Fruit fly (Drosophila melanogaster) whole organism, embryonic: ENCODE data around the gene CG12516.

Experiments used
- Antp ChIP-seq: fragments of 200-800 bp; sonication (Bioruptor generic); optimal IDR thresholded peaks from 3 replicates; lab custom pipeline; 2016; ENCODE audit warnings: missing biosample characterization, missing genetic modification characterization
- Atf3 ChIP-seq: fragments of 200-800 bp; sonication (Bioruptor generic); optimal IDR thresholded peaks from 3 replicates; lab custom pipeline; 2016; ENCODE audit warnings: missing biosample characterization, missing genetic modification characterization
- Blimp-1 ChIP-seq: fragments of 200-800 bp; sonication (Bioruptor generic); optimal IDR thresholded peaks from 3 replicates; lab custom pipeline; 2018; ENCODE audit warnings: missing biosample characterization, missing genetic modification characterization, mild to moderate bottlenecking, moderate library complexity, missing genetic modification reagents
- CG12236 ChIP-seq: fragments of 200-800 bp; sonication (Bioruptor generic); optimal IDR thresholded peaks from 2 replicates; lab custom pipeline; 2016; ENCODE audit warnings: missing biosample characterization, missing genetic modification characterization
- CG12769 ChIP-seq: fragments of 200-800 bp; sonication (Bioruptor generic); optimal IDR thresholded peaks from 2 replicates; lab custom pipeline; 2019; ENCODE audit warnings: missing biosample characterization, mild to moderate bottlenecking, missing genetic modification characterization, moderate library complexity
- CG13424 ChIP-seq: fragments of 200-800 bp; sonication (Bioruptor generic); optimal IDR thresholded peaks from 2 replicates; lab custom pipeline; 2019; ENCODE audit warnings: missing biosample characterization, mild to moderate bottlenecking, missing genetic modification characterization, moderate library complexity
- CG15073 ChIP-seq: fragments of 200-800 bp; sonication (Bioruptor generic); optimal IDR thresholded peaks from 2 replicates; lab custom pipeline; 2016; ENCODE audit warnings: missing biosample characterization, missing genetic modification characterization
- CG1602 ChIP-seq: fragments of 200-800 bp; sonication (Bioruptor generic); optimal IDR thresholded peaks from 3 replicates; lab custom pipeline; 2016; ENCODE audit warnings: missing biosample characterization, missing genetic modification characterization
- CG17361 ChIP-seq: fragments of 200-800 bp; sonication (Bioruptor generic); IDR thresholded peaks from 3 replicates; pipeline ENCODE4 v1.3.6; 2022; ENCODE audit warnings: missing biosample characterization, missing genetic modification characterization
- CG17829 ChIP-seq: fragments of 200-800 bp; optimal IDR thresholded peaks from 2 replicates; lab custom pipeline; 2019; ENCODE audit warnings: missing biosample characterization, mild to moderate bottlenecking, missing genetic modification characterization, moderate library complexity
- CG2199 ChIP-seq: fragments of 200-800 bp; sonication (Bioruptor generic); IDR thresholded peaks from 3 replicates; pipeline ENCODE4 v1.3.6; 2022; ENCODE audit warnings: missing biosample characterization, missing genetic modification characterization
- CG2889 ChIP-seq: fragments of 200-800 bp; sonication (Bioruptor generic); IDR thresholded peaks from 3 replicates; pipeline ENCODE4 v1.3.6; 2022; ENCODE audit warnings: missing biosample characterization, missing genetic modification characterization
- CG34376 ChIP-seq: fragments of 200-800 bp; sonication (Bioruptor generic); optimal IDR thresholded peaks from 2 replicates; lab custom pipeline; 2018; ENCODE audit warnings: missing biosample characterization, mild to moderate bottlenecking, missing genetic modification characterization
- CG3995 ChIP-seq: fragments of 200-800 bp; sonication (Bioruptor generic); optimal IDR thresholded peaks from 3 replicates; lab custom pipeline; 2016; ENCODE audit warnings: missing biosample characterization, missing genetic modification characterization
- CG4328 ChIP-seq: fragments of 200-800 bp; sonication (Bioruptor generic); optimal IDR thresholded peaks from 3 replicates; lab custom pipeline; 2017; ENCODE audit warnings: missing biosample characterization, missing genetic modification reagents, missing genetic modification characterization
- CG4730 ChIP-seq: fragments of 200-800 bp; sonication (Bioruptor generic); IDR thresholded peaks from 2 replicates; pipeline ENCODE4 v1.3.6; 2022; ENCODE audit warnings: missing biosample characterization, missing genetic modification characterization
- CG5953 ChIP-seq: fragments of 200-800 bp; sonication (Bioruptor generic); IDR thresholded peaks from 2 replicates; pipeline ENCODE4 v1.3.6; 2022; ENCODE audit warnings: missing biosample characterization, missing genetic modification characterization
- CG6175 ChIP-seq: fragments of 200-800 bp; sonication (Bioruptor generic); IDR thresholded peaks from 3 replicates; pipeline ENCODE4 v1.3.6; 2022; ENCODE audit warnings: missing biosample characterization, missing genetic modification characterization
- CG7357 ChIP-seq: fragments of 200-800 bp; sonication (Bioruptor generic); IDR thresholded peaks from 3 replicates; pipeline ENCODE4 v1.3.6; 2022; ENCODE audit warnings: missing biosample characterization, missing genetic modification characterization
- CG7963 ChIP-seq: fragments of 200-800 bp; sonication (Bioruptor generic); IDR thresholded peaks from 3 replicates; pipeline ENCODE4 v1.3.6; 2022; ENCODE audit warnings: missing biosample characterization, missing genetic modification characterization; ENCODE audit not compliant: partially characterized antibody
- CG9437 ChIP-seq: fragments of 200-800 bp; sonication (Bioruptor generic); optimal IDR thresholded peaks from 2 replicates; lab custom pipeline; 2018; ENCODE audit warnings: missing biosample characterization, mild to moderate bottlenecking, missing genetic modification characterization
- CG9876 ChIP-seq: fragments of 200-800 bp; sonication (Bioruptor generic); optimal IDR thresholded peaks from 2 replicates; lab custom pipeline; 2016; ENCODE audit warnings: missing biosample characterization, missing genetic modification characterization
- Drgx ChIP-seq: fragments of 200-800 bp; sonication (Bioruptor generic); IDR thresholded peaks from 2 replicates; pipeline ENCODE4 v1.3.6; 2022; ENCODE audit warnings: missing biosample characterization, missing genetic modification characterization
- E2f2 ChIP-seq: fragments of 200-800 bp; sonication (Bioruptor generic); IDR thresholded peaks from 2 replicates; pipeline ENCODE4 v1.3.6; 2022; ENCODE audit warnings: missing biosample characterization, missing genetic modification characterization
- GATAe ChIP-seq: fragments of 200-800 bp; sonication (Bioruptor generic); conservative IDR thresholded peaks from 2 replicates; pipeline ENCODE4 v1.3.6; 2022; ENCODE audit warnings: missing biosample characterization, missing genetic modification characterization
- Max ChIP-seq: fragments of 200-800 bp; sonication (Bioruptor generic); optimal IDR thresholded peaks from 2 replicates; lab custom pipeline; 2016; ENCODE audit warnings: missing biosample characterization, mild to moderate bottlenecking, missing genetic modification characterization
- Myb ChIP-seq: fragments of 200-800 bp; sonication (Bioruptor generic); optimal IDR thresholded peaks from 2 replicates; lab custom pipeline; 2016; ENCODE audit warnings: missing biosample characterization, missing genetic modification characterization
- Nf-YA ChIP-seq: fragments of 200-800 bp; sonication (Bioruptor generic); IDR thresholded peaks from 2 replicates; pipeline ENCODE4 v1.3.6; 2022; ENCODE audit warnings: missing biosample characterization, missing genetic modification characterization
- Oli ChIP-seq: fragments of 200-800 bp; sonication (Bioruptor generic); optimal IDR thresholded peaks from 2 replicates; lab custom pipeline; 2018; ENCODE audit warnings: missing biosample characterization, mild to moderate bottlenecking, missing genetic modification characterization, moderate library complexity
- Ptx1 ChIP-seq: fragments of 200-800 bp; sonication (Bioruptor generic); IDR thresholded peaks from 2 replicates; pipeline ENCODE4 v1.3.6; 2022; ENCODE audit warnings: missing biosample characterization, missing genetic modification characterization
- Sox102F ChIP-seq: fragments of 200-800 bp; sonication (Bioruptor generic); optimal IDR thresholded peaks from 2 replicates; lab custom pipeline; 2018; ENCODE audit warnings: missing biosample characterization, mild to moderate bottlenecking, missing genetic modification characterization, moderate library complexity
- Sry-δ ChIP-seq: fragments of 200-800 bp; sonication (Bioruptor generic); optimal IDR thresholded peaks from 2 replicates; lab custom pipeline; 2016; ENCODE audit warnings: missing biosample characterization, missing genetic modification characterization
- ara ChIP-seq: fragments of 200-800 bp; sonication (Bioruptor generic); IDR thresholded peaks from 2 replicates; pipeline ENCODE4 v1.3.6; 2022; ENCODE audit warnings: missing biosample characterization, missing genetic modification characterization
- bcd ChIP-seq: fragments of 200-800 bp; sonication (Bioruptor generic); optimal IDR thresholded peaks from 2 replicates; lab custom pipeline; 2017; ENCODE audit warnings: missing biosample characterization, mild to moderate bottlenecking, missing genetic modification characterization
- btn ChIP-seq: fragments of 200-800 bp; sonication (Bioruptor generic); optimal IDR thresholded peaks from 2 replicates; lab custom pipeline; 2016; ENCODE audit warnings: missing biosample characterization, missing genetic modification characterization
- cg ChIP-seq: fragments of 200-800 bp; sonication (Bioruptor generic); optimal IDR thresholded peaks from 3 replicates; lab custom pipeline; 2019; ENCODE audit warnings: missing biosample characterization, mild to moderate bottlenecking, missing genetic modification characterization, moderate library complexity
- dimm ChIP-seq: fragments of 200-800 bp; sonication (Bioruptor generic); IDR thresholded peaks from 2 replicates; pipeline ENCODE4 v1.3.6; 2022; ENCODE audit warnings: missing biosample characterization, missing genetic modification characterization
- emc ChIP-seq: fragments of 200-800 bp; sonication (Bioruptor generic); optimal IDR thresholded peaks from 2 replicates; lab custom pipeline; 2016; ENCODE audit warnings: missing biosample characterization, missing genetic modification characterization
- eve ChIP-seq, 2 experiments: fragments of >200 bp; optimal IDR thresholded peaks; 2 replicates each; lab custom pipeline; 2017; ENCODE audit warnings: missing biosample characterization in 2 of 2, missing genetic modification characterization in 2 of 2
- eyg ChIP-seq: fragments of 200-800 bp; sonication (Bioruptor generic); optimal IDR thresholded peaks from 3 replicates; lab custom pipeline; 2016; ENCODE audit warnings: missing biosample characterization, missing genetic modification characterization
- fd3F ChIP-seq: fragments of 200-800 bp; sonication (Bioruptor generic); optimal IDR thresholded peaks from 2 replicates; lab custom pipeline; 2018; ENCODE audit warnings: missing biosample characterization, mild to moderate bottlenecking, missing genetic modification characterization, moderate library complexity
- ftz-f1 ChIP-seq: fragments of 200-800 bp; sonication (Bioruptor generic); optimal IDR thresholded peaks from 2 replicates; lab custom pipeline; 2016; ENCODE audit warnings: missing biosample characterization, missing genetic modification characterization
- grau ChIP-seq: fragments of 200-800 bp; optimal IDR thresholded peaks from 3 replicates; lab custom pipeline; 2019; ENCODE audit warnings: missing biosample characterization, mild to moderate bottlenecking, missing genetic modification characterization, moderate library complexity
- gsb ChIP-seq: fragments of 200-800 bp; sonication (Bioruptor generic); IDR thresholded peaks from 2 replicates; pipeline ENCODE4 v1.3.6; 2022; ENCODE audit warnings: missing biosample characterization, missing genetic modification characterization
- hth ChIP-seq: fragments of >200 bp; optimal IDR thresholded peaks from 2 replicates; lab custom pipeline; 2017; ENCODE audit warnings: inconsistent platforms
- kah ChIP-seq: fragments of 200-800 bp; sonication (Bioruptor generic); optimal IDR thresholded peaks from 2 replicates; lab custom pipeline; 2018; ENCODE audit warnings: missing biosample characterization, mild to moderate bottlenecking, missing genetic modification characterization
- ro ChIP-seq: fragments of 200-800 bp; sonication (Bioruptor generic); IDR thresholded peaks from 2 replicates; pipeline ENCODE4 v1.3.6; 2022; ENCODE audit warnings: missing biosample characterization, missing genetic modification characterization
- row ChIP-seq: fragments of 200-800 bp; sonication (Bioruptor generic); IDR thresholded peaks from 3 replicates; pipeline ENCODE4 v1.3.6; 2022; ENCODE audit warnings: missing biosample characterization, missing genetic modification characterization
- sob ChIP-seq: fragments of 200-800 bp; sonication (Bioruptor generic); IDR thresholded peaks from 2 replicates; pipeline ENCODE4 v1.3.6; 2022; ENCODE audit warnings: missing biosample characterization, missing genetic modification characterization
- zfh2 ChIP-seq: fragments of 200-800 bp; sonication (Bioruptor generic); optimal IDR thresholded peaks from 2 replicates; lab custom pipeline; 2016; ENCODE audit warnings: missing biosample characterization, missing genetic modification characterization

CG12516 gene

dm6 chr3R:28336046-28336771 lies 31.8 kb upstream of the CG12516 start, which contains the start of gene larp (continued):
- no peak for TF ChIP-seq eyg (GFP tag; lab: Kevin White, UChicago)
- TF ChIP-seq CG9876: peak; percentile 31
- TF ChIP-seq Sry-δ (GFP tag; lab: Kevin White, UChicago): peak; percentile 92
- peak; percentile 67; the same call in 2 of the 3 replicates for TF ChIP-seq CG17361 (GFP tag; lab: Robert Waterston, UW)
- TF ChIP-seq fd3F (GFP tag; lab: Kevin White, UChicago): peak; percentile 59
- TF ChIP-seq CG13424 (tag; lab: Kevin White, UChicago): peak; percentile 71
- TF ChIP-seq Sox102F: peak; percentile 67
- TF ChIP-seq Ptx1 (GFP tag; lab: Robert Waterston, UW): peak; percentile 76
- peak; percentile 81 for TF ChIP-seq sob (GFP tag; lab: Robert Waterston, UW)
- no peak for TF ChIP-seq CG5953 (GFP tag; lab: Robert Waterston, UW)
- TF ChIP-seq CG15073 (GFP tag; lab: Kevin White, UChicago): no peak
- no peak for TF ChIP-seq dimm (GFP tag; lab: Robert Waterston, UW)
- no peak for TF ChIP-seq CG2199 (GFP tag; lab: Robert Waterston, UW)
- TF ChIP-seq btn (GFP tag; lab: Kevin White, UChicago): peak; percentile 19
- TF ChIP-seq zfh2 (GFP tag; lab: Kevin White, UChicago): peak; percentile 70
- peak; percentile 94 for TF ChIP-seq CG7963 (GFP tag; lab: Robert Waterston, UW)
- TF ChIP-seq CG3995 (GFP tag; lab: Kevin White, UChicago): peak; percentile 50
- peak; percentile 66 for TF ChIP-seq CG4730 (GFP tag; lab: Robert Waterston, UW)
- TF ChIP-seq GATAe (GFP tag; lab: Robert Waterston, UW): no peak
- TF ChIP-seq gsb (GFP tag; lab: Robert Waterston, UW): no peak
- peak; percentile 91 for TF ChIP-seq row
- peak; percentile 53; the same call in 1 of the 3 replicates for TF ChIP-seq CG2889 (GFP tag; lab: Robert Waterston, UW)
- peak; percentile 53 for TF ChIP-seq bcd
- peak; percentile 49 for TF ChIP-seq CG1602 (GFP tag; lab: Kevin White, UChicago)
- peak; percentile 11 for TF ChIP-seq emc (GFP tag; lab: Kevin White, UChicago)
- no peak for TF ChIP-seq kah (GFP tag; lab: Kevin White, UChicago)
- TF ChIP-seq hth (lab: Kevin White, UChicago): no peak
- peak; percentile 30 for TF ChIP-seq Blimp-1 (GFP tag; lab: Kevin White, UChicago)
- TF ChIP-seq cg (GFP tag; lab: Kevin White, UChicago): peak; percentile 96
- TF ChIP-seq ftz-f1 (GFP tag; lab: Kevin White, UChicago): no peak
- no peak for TF ChIP-seq CG34376 (GFP tag; lab: Kevin White, UChicago)
- peak; percentile 71 for TF ChIP-seq Max (GFP tag; lab: Kevin White, UChicago)
- peak; percentile 11 for TF ChIP-seq CG4328 (GFP tag; lab: Kevin White, UChicago)
- TF ChIP-seq Antp (GFP tag; lab: Kevin White, UChicago): peak; percentile 59
- TF ChIP-seq grau (tag; lab: Kevin White, UChicago): peak; percentile 57
- TF ChIP-seq CG17829 (tag; lab: Kevin White, UChicago): peak; percentile 64
- TF ChIP-seq Myb: peak; percentile 51
- peak; percentile 51; the same call in 1 of the 2 replicates for TF ChIP-seq Nf-YA (GFP tag; lab: Robert Waterston, UW)
- TF ChIP-seq CG9437 (GFP tag; lab: Kevin White, UChicago): peak; percentile 98
- TF ChIP-seq ara: peak; percentile 57; the same call in 1 of the 2 replicates
- TF ChIP-seq CG7357 (GFP tag; lab: Robert Waterston, UW): peak; percentile 54; the same call in 1 of the 3 replicates
- peak; percentile 84 for TF ChIP-seq E2f2 (GFP tag; lab: Robert Waterston, UW)
- TF ChIP-seq Atf3: peak; percentile 44
- TF ChIP-seq eve (GFP tag; optimal IDR thresholded peaks at IDR 0.05; lab: Kevin White, UChicago): no peak
- TF ChIP-seq CG12236 (GFP tag; lab: Kevin White, UChicago): peak; percentile 13
- peak; percentile 53 for TF ChIP-seq CG12769 (tag; lab: Kevin White, UChicago)
- peak; percentile 59; the same call in 1 of the 3 replicates for TF ChIP-seq CG6175 (GFP tag; lab: Robert Waterston, UW)
- peak; percentile 20; the same call in 1 of the 2 replicates for TF ChIP-seq ro
- peak; percentile 28 for TF ChIP-seq Oli (tag; lab: Kevin White, UChicago)
- peak; percentile 50; the same call in 1 of the 2 replicates for TF ChIP-seq Drgx
